Worm (Caenorhabditis elegans) whole organism, L4 larva: ENCODE measurements around the gene T27A1.2.

Source experiments
- F26F4.8 ChIP-seq: fragments of 200-800 bp; sonication (Bioruptor generic); conservative IDR thresholded peaks from 2 replicates; pipeline ENCODE4 v1.3.6; 2022; ENCODE audit warnings: missing genetic modification characterization, missing compliant biosample characterization
- F49E8.2 ChIP-seq: sonication (generic microtip); optimal IDR thresholded peaks from 2 replicates; lab custom pipeline; 2016; ENCODE audit warnings: missing compliant biosample characterization, mild to moderate bottlenecking, missing genetic modification characterization, borderline replicate concordance
- T20F7.1 ChIP-seq: fragments of 200-800 bp; sonication (Bioruptor generic); optimal IDR thresholded peaks from 2 replicates; lab custom pipeline; 2018; ENCODE audit warnings: mild to moderate bottlenecking, missing genetic modification characterization, missing compliant biosample characterization
- Y48G9A.11 ChIP-seq: fragments of 200-800 bp; sonication (Bioruptor generic); IDR thresholded peaks from 2 replicates; pipeline ENCODE4 v1.3.6; 2022; ENCODE audit warnings: missing genetic modification reagents, missing genetic modification characterization, missing compliant biosample characterization
- Y5F2A.4 ChIP-seq: fragments of 200-800 bp; sonication (Bioruptor generic); optimal IDR thresholded peaks from 2 replicates; lab custom pipeline; 2018; ENCODE audit warnings: mild to moderate bottlenecking, missing genetic modification characterization, missing compliant biosample characterization
- ZK337.2 ChIP-seq: fragments of 200-800 bp; sonication (Bioruptor generic); IDR thresholded peaks from 2 replicates; pipeline ENCODE4 v1.3.6; 2022; ENCODE audit warnings: missing genetic modification reagents, missing genetic modification characterization, missing compliant biosample characterization
- aha-1 ChIP-seq: fragments of 150-350 bp; peaks from one replicate; lab custom pipeline; 2014; ENCODE audit warnings: missing biosample characterization, missing genetic modification characterization
- aly-2 ChIP-seq: sonication (generic microtip); optimal IDR thresholded peaks from 2 replicates; lab custom pipeline; 2018; ENCODE audit warnings: missing biosample characterization, missing genetic modification characterization
- ama-1 ChIP-seq: fragments of 150-350 bp; optimal IDR thresholded peaks from 2 replicates; lab custom pipeline; 2014; ENCODE audit warnings: inconsistent platforms, mixed read lengths
- arid-1 ChIP-seq: fragments of 200-800 bp; sonication (Bioruptor generic); conservative IDR thresholded peaks from 2 replicates; pipeline ENCODE4 v1.3.6; 2022; ENCODE audit warnings: missing genetic modification reagents, missing genetic modification characterization, missing compliant biosample characterization
- ceh-32 ChIP-seq: sonication (generic microtip); optimal IDR thresholded peaks from 2 replicates; lab custom pipeline; 2016; ENCODE audit warnings: mild to moderate bottlenecking, missing genetic modification characterization, missing compliant biosample characterization; ENCODE audit not compliant: poor library complexity
- ceh-82 ChIP-seq: sonication (generic microtip); optimal IDR thresholded peaks from 2 replicates; lab custom pipeline; 2017; ENCODE audit warnings: missing biosample characterization, missing genetic modification characterization
- ces-1 ChIP-seq: fragments of 150-350 bp; sonication (generic microtip); optimal IDR thresholded peaks from 4 replicates; lab custom pipeline; 2014; ENCODE audit warnings: missing biosample characterization, missing genetic modification reagents, missing genetic modification characterization
- ctbp-1 ChIP-seq: fragments of 200-800 bp; sonication (Bioruptor generic); IDR thresholded peaks from 2 replicates; pipeline ENCODE4 v1.3.6; 2022; ENCODE audit warnings: missing genetic modification reagents, missing genetic modification characterization, missing compliant biosample characterization
- daf-12 ChIP-seq: fragments of 150-350 bp; optimal IDR thresholded peaks from 2 replicates; lab custom pipeline; 2014; ENCODE audit warnings: missing biosample characterization, missing genetic modification reagents, missing genetic modification characterization
- daf-19 ChIP-seq: fragments of 200-800 bp; sonication (Bioruptor generic); conservative IDR thresholded peaks from 2 replicates; pipeline ENCODE4 v1.3.6; 2022; ENCODE audit warnings: missing genetic modification characterization, missing compliant biosample characterization
- daf-8 ChIP-seq: fragments of 200-800 bp; sonication (Bioruptor generic); IDR thresholded peaks from 2 replicates; pipeline ENCODE4 v1.3.6; 2022; ENCODE audit warnings: missing genetic modification characterization, missing compliant biosample characterization
- dmd-6 ChIP-seq: fragments of 200-800 bp; sonication (Bioruptor generic); IDR thresholded peaks from 2 replicates; pipeline ENCODE4 v1.3.6; 2022; ENCODE audit warnings: missing genetic modification reagents, missing genetic modification characterization, missing compliant biosample characterization
- dpl-1 ChIP-seq: fragments of 150-350 bp; optimal IDR thresholded peaks from 2 replicates; lab custom pipeline; 2014; ENCODE audit warnings: missing biosample characterization, missing genetic modification reagents, missing genetic modification characterization
- egl-27 ChIP-seq: sonication (generic microtip); optimal IDR thresholded peaks from 3 replicates; lab custom pipeline; 2017; ENCODE audit warnings: missing biosample characterization, missing genetic modification reagents, missing genetic modification characterization
- fkh-10 ChIP-seq: fragments of 150-350 bp; optimal IDR thresholded peaks from 2 replicates; lab custom pipeline; 2014; ENCODE audit warnings: missing biosample characterization, missing genetic modification reagents, missing genetic modification characterization
- hlh-30 ChIP-seq: sonication (generic microtip); optimal IDR thresholded peaks from 2 replicates; lab custom pipeline; 2017; ENCODE audit warnings: antibody characterized with exemption, mild to moderate bottlenecking, missing genetic modification characterization, missing compliant biosample characterization; ENCODE audit not compliant: insufficient read depth
- hmg-1.1 ChIP-seq: fragments of 200-800 bp; sonication (Bioruptor generic); IDR thresholded peaks from 2 replicates; pipeline ENCODE4 v1.3.6; 2022; ENCODE audit warnings: missing genetic modification reagents, missing genetic modification characterization, missing compliant biosample characterization
- lim-7 ChIP-seq: fragments of 200-800 bp; sonication (Bioruptor generic); IDR thresholded peaks from 2 replicates; pipeline ENCODE4 v1.3.6; 2022; ENCODE audit warnings: missing genetic modification characterization, missing compliant biosample characterization
- lin-1 ChIP-seq: fragments of 200-800 bp; sonication (Bioruptor generic); IDR thresholded peaks from 2 replicates; pipeline ENCODE4 v1.3.6; 2022; ENCODE audit warnings: missing genetic modification reagents, missing genetic modification characterization, missing compliant biosample characterization
- lin-13 ChIP-seq: fragments of 150-350 bp; optimal IDR thresholded peaks from 2 replicates; lab custom pipeline; 2014; ENCODE audit warnings: missing biosample characterization, missing genetic modification reagents, missing genetic modification characterization
- lin-38 ChIP-seq: fragments of 200-800 bp; sonication (Bioruptor generic); IDR thresholded peaks from 2 replicates; pipeline ENCODE4 v1.3.6; 2022; ENCODE audit warnings: missing genetic modification reagents, missing genetic modification characterization, missing compliant biosample characterization
- lin-39 ChIP-seq: fragments of 150-350 bp; optimal IDR thresholded peaks from 2 replicates; lab custom pipeline; 2014; ENCODE audit warnings: missing biosample characterization, missing genetic modification reagents, missing genetic modification characterization
- lsy-2 ChIP-seq, 2 experiments: fragments of 150-350 bp in 1 of 2; sonication (generic microtip) in 1 of 2; optimal IDR thresholded peaks; 2 replicates each; lab custom pipeline; 2014 to 2017; ENCODE audit warnings: missing biosample characterization in 2 of 2, missing genetic modification characterization in 2 of 2
- mdt-29 ChIP-seq: fragments of 200-800 bp; sonication (Bioruptor generic); IDR thresholded peaks from 2 replicates; pipeline ENCODE4 v1.3.6; 2022; ENCODE audit warnings: missing genetic modification reagents, missing genetic modification characterization, missing compliant biosample characterization
- mes-2 ChIP-seq: sonication (generic microtip); optimal IDR thresholded peaks from 2 replicates; lab custom pipeline; 2016; ENCODE audit warnings: missing genotype, mild to moderate bottlenecking, missing genetic modification characterization, missing compliant biosample characterization; ENCODE audit not compliant: poor library complexity, severe bottlenecking
- mxl-2 ChIP-seq: fragments of 200-800 bp; sonication (Bioruptor generic); conservative IDR thresholded peaks from 2 replicates; pipeline ENCODE4 v1.3.6; 2022; ENCODE audit warnings: missing genetic modification reagents, missing genetic modification characterization, missing compliant biosample characterization
- nhr-28 ChIP-seq: fragments of 150-350 bp; optimal IDR thresholded peaks from 2 replicates; lab custom pipeline; 2014; ENCODE audit warnings: missing biosample characterization, missing genetic modification characterization
- nhr-41 ChIP-seq: fragments of 200-800 bp; sonication (Bioruptor generic); IDR thresholded peaks from 2 replicates; pipeline ENCODE4 v1.3.6; 2022; ENCODE audit warnings: missing genetic modification reagents, missing genetic modification characterization, missing compliant biosample characterization
- nhr-6 ChIP-seq: fragments of 150-350 bp; optimal IDR thresholded peaks from 2 replicates; lab custom pipeline; 2014; ENCODE audit warnings: missing biosample characterization, missing genetic modification characterization
- nhr-76 ChIP-seq: fragments of 150-350 bp; optimal IDR thresholded peaks from 2 replicates; lab custom pipeline; 2014; ENCODE audit warnings: missing biosample characterization, missing genetic modification characterization
- php-3 ChIP-seq: fragments of 200-800 bp; sonication (Bioruptor generic); IDR thresholded peaks from 2 replicates; pipeline ENCODE4 v1.3.6; 2022; ENCODE audit warnings: missing genetic modification reagents, missing genetic modification characterization, missing compliant biosample characterization
- sdz-12 ChIP-seq: fragments of 200-800 bp; sonication (Bioruptor generic); optimal IDR thresholded peaks from 2 replicates; lab custom pipeline; 2018; ENCODE audit warnings: mild to moderate bottlenecking, missing genetic modification characterization, missing compliant biosample characterization
- snpc-1.2 ChIP-seq: fragments of 200-800 bp; sonication (Bioruptor generic); IDR thresholded peaks from 2 replicates; pipeline ENCODE4 v1.3.6; 2022; ENCODE audit warnings: missing genetic modification reagents, missing genetic modification characterization, missing compliant biosample characterization
- tag-97 ChIP-seq: fragments of 200-800 bp; sonication (Bioruptor generic); IDR thresholded peaks from 2 replicates; pipeline ENCODE4 v1.3.6; 2022; ENCODE audit warnings: missing genetic modification characterization, missing compliant biosample characterization
- tra-1 ChIP-seq: fragments of 200-800 bp; sonication (Bioruptor generic); IDR thresholded peaks from 2 replicates; pipeline ENCODE4 v1.3.6; 2022; ENCODE audit warnings: missing genetic modification reagents, missing genetic modification characterization, missing compliant biosample characterization
- unc-62 ChIP-seq, 3 experiments: fragments of 150-350 bp in 1 of 3; sonication (generic microtip); optimal IDR thresholded peaks in 2 of 3; peaks in 1 of 3; 1 replicate in 1 of 3; 2 replicates in 2 of 3; lab custom pipeline; 2014 to 2017; ENCODE audit warnings: missing biosample characterization in 3 of 3, missing genetic modification characterization in 3 of 3, missing genetic modification reagents in 3 of 3, missing genotype in 1 of 3
- vab-7 ChIP-seq: fragments of 200-800 bp; sonication (Bioruptor generic); IDR thresholded peaks from 2 replicates; pipeline ENCODE4 v1.3.6; 2022; ENCODE audit warnings: missing genetic modification reagents, missing genetic modification characterization, missing compliant biosample characterization
- zfp-2 ChIP-seq: sonication (generic microtip); optimal IDR thresholded peaks from 2 replicates; lab custom pipeline; 2016; ENCODE audit warnings: mild to moderate bottlenecking, missing genetic modification characterization, missing compliant biosample characterization
- zip-2 ChIP-seq: fragments of 150-350 bp; optimal IDR thresholded peaks from 2 replicates; lab custom pipeline; 2014; ENCODE audit warnings: missing biosample characterization, missing genetic modification characterization

The T27A1.2 gene

ce11 chrII:506069-506468 is 30.6 kb downstream of the T27A1.2 start (continued):
- TF ChIP-seq fkh-10: no peak
- no peak for TF ChIP-seq daf-8 (GFP tag; lab: Robert Waterston, UW)
- TF ChIP-seq nhr-41 (GFP tag; lab: Robert Waterston, UW): no peak
- TF ChIP-seq tra-1: no peak
- TF ChIP-seq F26F4.8 (GFP tag; lab: Robert Waterston, UW): no peak
- TF ChIP-seq lin-38 (GFP tag; lab: Robert Waterston, UW): peak; percentile 78
- TF ChIP-seq nhr-28 (tag; lab: Kevin White, UChicago): no peak
- no peak for TF ChIP-seq nhr-76 (tag; lab: Kevin White, UChicago)

- TF ChIP-seq aha-1: peak; percentile 60
- peak in 1 of 2 experiments; percentile 82 for TF ChIP-seq unc-62 (GFP tag; optimal IDR thresholded peaks at IDR 0.05 in 1 of 2; lab: Kevin White, UChicago)
- no peak for TF ChIP-seq unc-62 (tag; optimal IDR thresholded peaks at IDR 0.05; lab: Kevin White, UChicago)
- TF ChIP-seq Y48G9A.11 (GFP tag; lab: Robert Waterston, UW): no peak
Measured at ce11 chrII:502638-503037, 34.0 kb downstream of the T27A1.2 start.

ce11 chrII:495124-495523 is 41.6 kb downstream of the T27A1.2 start, which contains the start of gene sms-5:
TSS of gene sms-5 (plus strand) at chrII:495424.
- TF ChIP-seq aly-2 (tag; lab: Kevin White, UChicago): no peak
- TF ChIP-seq ceh-32 (tag; lab: Kevin White, UChicago): no peak
- no peak for TF ChIP-seq vab-7 (GFP tag; lab: Robert Waterston, UW)
- no peak for TF ChIP-seq daf-12 (tag; lab: Kevin White, UChicago)
- TF ChIP-seq F49E8.2: no peak
- no peak for TF ChIP-seq mdt-29 (GFP tag; lab: Robert Waterston, UW)
- TF ChIP-seq arid-1 (GFP tag; lab: Robert Waterston, UW): no peak
- no peak for TF ChIP-seq hlh-30
- no peak for TF ChIP-seq T20F7.1
- TF ChIP-seq ces-1: no peak
- no peak for TF ChIP-seq mxl-2 (GFP tag; lab: Robert Waterston, UW)
- TF ChIP-seq, all 104 proteins: peak for 0

- TF ChIP-seq nhr-28 (tag; lab: Kevin White, UChicago) (no peak), egl-27 (no peak), mes-2 (tag; lab: Kevin White, UChicago) (no peak), daf-12 (tag; lab: Kevin White, UChicago) (no peak), daf-19 (GFP tag; lab: Robert Waterston, UW) (no peak), ama-1 (lab: Kevin White, UChicago) (no peak), nhr-76 (tag; lab: Kevin White, UChicago) (no peak), dpl-1 (peak; percentile 46), tag-97 (GFP tag; lab: Robert Waterston, UW) (no peak), ceh-82 (tag; lab: Kevin White, UChicago) (no peak), nhr-6 (tag; lab: Kevin White, UChicago) (no peak), lim-7 (GFP tag; lab: Robert Waterston, UW) (no peak), ZK337.2 (no peak), lin-13 (no peak), hmg-1.1 (GFP tag; lab: Robert Waterston, UW) (no peak), zfp-2 (no peak), zip-2 (tag; lab: Kevin White, UChicago) (no peak), Y5F2A.4 (GFP tag; lab: Kevin White, UChicago) (no peak), dmd-6 (no peak), lin-1 (no peak), ceh-32 (tag; lab: Kevin White, UChicago) (no peak), php-3 (GFP tag; lab: Robert Waterston, UW) (no peak), ctbp-1 (GFP tag; lab: Robert Waterston, UW) (no peak), lin-39 (no peak), sdz-12 (GFP tag; lab: Kevin White, UChicago) (no peak), snpc-1.2 (GFP tag; lab: Robert Waterston, UW) (no peak), unc-62 (GFP tag; optimal IDR thresholded peaks at IDR 0.05 in 1 of 2; lab: Kevin White, UChicago) (no peak), unc-62 (tag; optimal IDR thresholded peaks at IDR 0.05; lab: Kevin White, UChicago) (no peak), mxl-2 (GFP tag; lab: Robert Waterston, UW) (no peak), lsy-2 (tag; optimal IDR thresholded peaks at IDR 0.05; lab: Kevin White, UChicago) (peak in 1 of 2 experiments; percentile 44)
Measured at ce11 chrII:484328-484916, 52.3 kb downstream of the T27A1.2 start, which contains the start of the genes gldi-1 and prp-21. TSS of gene gldi-1 (minus strand) at chrII:484378. TSS of gene prp-21 (plus strand) at chrII:484866.
